Fruit fly (Drosophila melanogaster): ENCODE data around the gene ATPsynbetaL.
A peak's percentile ranks its signal among the peaks of the same experiment; 100 is the strongest.

Gene ATPsynbetaL

dm6 chr3L:16128481-16128972 is 30.9 kb downstream of the ATPsynbetaL start, which contains the start of gene Pgm1 (continued):
- TF ChIP-seq disco-r (GFP tag; optimal IDR thresholded peaks at IDR 0.05) (peak; percentile 90), slp2 (GFP tag; optimal IDR thresholded peaks at IDR 0.05) (peak; percentile 88), otp (GFP tag; IDR thresholded peaks at IDR 0.05) (peak; percentile 68; the same call in 2 of the 3 replicates), CG30020 (tag; optimal IDR thresholded peaks at IDR 0.05) (no peak), zf30C (GFP tag; optimal IDR thresholded peaks at IDR 0.05) (no peak), tgo (GFP tag; IDR thresholded peaks at IDR 0.05) (peak; percentile 46; the same call in 2 of the 3 replicates), vnd (GFP tag; IDR thresholded peaks at IDR 0.05; ENCODE audit: partially characterized antibody) (no peak), pita (GFP tag; optimal IDR thresholded peaks at IDR 0.05) (no peak), CG10321 (GFP tag; IDR thresholded peaks at IDR 0.05) (no peak), dm (GFP tag; optimal IDR thresholded peaks at IDR 0.05) (peak; percentile 77), CG2875 (GFP tag; optimal IDR thresholded peaks at IDR 0.05) (peak; percentile 69), CG17912 (GFP tag; optimal IDR thresholded peaks at IDR 0.05) (peak; percentile 16), H2.0 (GFP tag; IDR thresholded peaks at IDR 0.05) (peak; percentile 68), CG11504 (tag; optimal IDR thresholded peaks at IDR 0.05) (peak; percentile 76), salm (tag; optimal IDR thresholded peaks at IDR 0.05) (peak; percentile 63), row (GFP tag; IDR thresholded peaks at IDR 0.05) (peak; percentile 99), CG3163 (GFP tag; optimal IDR thresholded peaks at IDR 0.05) (peak; percentile 82), bigmax (GFP tag; optimal IDR thresholded peaks at IDR 0.05) (no peak), CG14710 (tag; optimal IDR thresholded peaks at IDR 0.05) (peak; percentile 45), Jarid2 (GFP tag; optimal IDR thresholded peaks at IDR 0.05) (no peak), ro (GFP tag; IDR thresholded peaks at IDR 0.05) (no peak), eyg (GFP tag; optimal IDR thresholded peaks at IDR 0.05) (peak; percentile 71), dmrt11E (tag; optimal IDR thresholded peaks at IDR 0.05) (peak; percentile 69), bbx (GFP tag; IDR thresholded peaks at IDR 0.05; ENCODE audit: partially characterized antibody) (peak; percentile 9; the same call in 1 of the 2 replicates), CG8944 (GFP tag; optimal IDR thresholded peaks at IDR 0.05) (peak; percentile 93), pfk (GFP tag; optimal IDR thresholded peaks at IDR 0.05) (no peak), Myb (GFP tag; optimal IDR thresholded peaks at IDR 0.05) (peak; percentile 81), HmgD (GFP tag; optimal IDR thresholded peaks at IDR 0.05) (peak; percentile 95), Side (GFP tag; optimal IDR thresholded peaks at IDR 0.05) (peak; percentile 94), HHEX (GFP tag; optimal IDR thresholded peaks at IDR 0.05) (peak; percentile 84), B-H1 (GFP tag; IDR thresholded peaks at IDR 0.05) (peak; percentile 66), CG3407 (GFP tag; optimal IDR thresholded peaks at IDR 0.05) (peak; percentile 64), sqz (GFP tag; optimal IDR thresholded peaks at IDR 0.05) (no peak), D19B (GFP tag; optimal IDR thresholded peaks at IDR 0.05) (peak; percentile 74), wek (GFP tag; optimal IDR thresholded peaks at IDR 0.05) (peak; percentile 73), zen2 (GFP tag; IDR thresholded peaks at IDR 0.05; ENCODE audit: partially characterized antibody) (no peak), Mrtf (GFP tag; IDR thresholded peaks at IDR 0.05) (peak; percentile 78; the same call in 2 of the 3 replicates), caup (GFP tag; optimal IDR thresholded peaks at IDR 0.05; ENCODE audit: severe bottlenecking) (no peak), grn (GFP tag; optimal IDR thresholded peaks at IDR 0.05) (peak; percentile 96), CG12299 (tag; optimal IDR thresholded peaks at IDR 0.05) (peak; percentile 69), CG2889 (GFP tag; IDR thresholded peaks at IDR 0.05) (peak; percentile 69; the same call in 2 of the 3 replicates), bsh (GFP tag; optimal IDR thresholded peaks at IDR 0.05) (peak in 1 of 2 experiments; percentile 81), tll (GFP tag; optimal IDR thresholded peaks at IDR 0.05) (peak in 1 of 2 experiments; percentile 74), CG10366 (GFP tag; IDR thresholded peaks at IDR 0.05) (peak; percentile 77), Six4 (GFP tag; optimal IDR thresholded peaks at IDR 0.05) (peak; percentile 81), CG17186 (GFP tag; optimal IDR thresholded peaks at IDR 0.05) (peak; percentile 46), klu (GFP tag; IDR thresholded peaks at IDR 0.05) (0 out of 2 replicates have a peak, but pooled peaks have one; percentile 28), CG7745 (tag; optimal IDR thresholded peaks at IDR 0.05) (no peak), CG15601 (tag; optimal IDR thresholded peaks at IDR 0.05) (peak; percentile 51)

All from whole organism, embryonic.